Worm (Caenorhabditis elegans) whole organism, young adult: ENCODE results near the gene hrpa-1.

Experiments used
- C17E4.6 ChIP-seq: fragments of 200-800 bp; sonication (Bioruptor generic); IDR thresholded peaks from 2 replicates; pipeline ENCODE4 v1.3.6; 2022; ENCODE audit warnings: missing genetic modification reagents, missing genetic modification characterization, missing compliant biosample characterization
- F22D6.2 ChIP-seq: sonication (generic microtip); optimal IDR thresholded peaks from 2 replicates; lab custom pipeline; 2016; ENCODE audit warnings: mild to moderate bottlenecking, missing genetic modification characterization, missing compliant biosample characterization
- F23B12.7 ChIP-seq: sonication (generic microtip); optimal IDR thresholded peaks from 2 replicates; lab custom pipeline; 2017; ENCODE audit warnings: missing genetic modification characterization, mild to moderate bottlenecking, missing compliant biosample characterization, antibody characterized with exemption, moderate library complexity; ENCODE audit not compliant: insufficient read depth
- F33H1.4 ChIP-seq: fragments of 200-800 bp; sonication (Bioruptor generic); IDR thresholded peaks from 2 replicates; pipeline ENCODE4 v1.3.6; 2022; ENCODE audit warnings: missing genetic modification reagents, missing genetic modification characterization, missing compliant biosample characterization
- F37B4.10 ChIP-seq: fragments of 200-800 bp; sonication (Bioruptor generic); IDR thresholded peaks from 2 replicates; pipeline ENCODE4 v1.3.6; 2022; ENCODE audit warnings: missing genetic modification characterization, missing compliant biosample characterization
- F49E8.2 ChIP-seq: sonication (generic microtip); optimal IDR thresholded peaks from 3 replicates; lab custom pipeline; 2017; ENCODE audit warnings: missing genetic modification characterization, mild to moderate bottlenecking, missing compliant biosample characterization, antibody characterized with exemption, moderate library complexity; ENCODE audit not compliant: insufficient read depth
- T07F8.4 ChIP-seq: sonication (generic microtip); optimal IDR thresholded peaks from 2 replicates; lab custom pipeline; 2016; ENCODE audit warnings: mild to moderate bottlenecking, missing genetic modification characterization, moderate library complexity, missing compliant biosample characterization
- Y95B8A.8 ChIP-seq: fragments of 200-800 bp; sonication (Bioruptor generic); IDR thresholded peaks from 2 replicates; pipeline ENCODE4 v1.3.6; 2022; ENCODE audit warnings: missing genetic modification reagents, missing genetic modification characterization, missing compliant biosample characterization
- ZK185.1 ChIP-seq: sonication (generic microtip); optimal IDR thresholded peaks from 2 replicates; lab custom pipeline; 2016; ENCODE audit warnings: mild to moderate bottlenecking, missing genetic modification characterization, missing compliant biosample characterization; ENCODE audit not compliant: poor library complexity, severe bottlenecking
- aptf-3 ChIP-seq: fragments of 200-800 bp; sonication (Bioruptor generic); IDR thresholded peaks from 2 replicates; pipeline ENCODE4 v1.3.6; 2022; ENCODE audit warnings: missing genetic modification characterization, missing compliant biosample characterization
- attf-5 ChIP-seq: fragments of 200-800 bp; sonication (Bioruptor generic); optimal IDR thresholded peaks from 2 replicates; lab custom pipeline; 2018; ENCODE audit warnings: mild to moderate bottlenecking, missing genetic modification characterization, missing compliant biosample characterization
- bed-1 ChIP-seq: fragments of 200-800 bp; sonication (Bioruptor generic); IDR thresholded peaks from 2 replicates; pipeline ENCODE4 v1.3.6; 2022; ENCODE audit warnings: missing genetic modification reagents, missing genetic modification characterization, missing compliant biosample characterization
- cebp-2 ChIP-seq: fragments of 200-800 bp; sonication (Bioruptor generic); IDR thresholded peaks from 2 replicates; pipeline ENCODE4 v1.3.6; 2022; ENCODE audit warnings: missing genetic modification characterization, missing compliant biosample characterization
- ceh-27 ChIP-seq: fragments of 200-800 bp; sonication (Bioruptor generic); optimal IDR thresholded peaks from 2 replicates; lab custom pipeline; 2018; ENCODE audit warnings: mild to moderate bottlenecking, missing genetic modification characterization, moderate library complexity, missing compliant biosample characterization
- ceh-79 ChIP-seq: sonication (generic microtip); optimal IDR thresholded peaks from 2 replicates; lab custom pipeline; 2017; ENCODE audit warnings: mild to moderate bottlenecking, missing genetic modification characterization, missing compliant biosample characterization
- die-1 ChIP-seq: sonication (generic microtip); optimal IDR thresholded peaks from 2 replicates; lab custom pipeline; 2016; ENCODE audit warnings: missing genotype, mild to moderate bottlenecking, missing genetic modification characterization, missing compliant biosample characterization
- dpl-1 ChIP-seq: fragments of 150-350 bp; optimal IDR thresholded peaks from 2 replicates; lab custom pipeline; 2014; ENCODE audit warnings: missing biosample characterization, missing genetic modification reagents, missing genetic modification characterization
- efl-1 ChIP-seq: fragments of 150-350 bp; optimal IDR thresholded peaks from 2 replicates; lab custom pipeline; 2014; ENCODE audit warnings: missing biosample characterization, missing genetic modification reagents, missing genetic modification characterization
- egl-44 ChIP-seq: fragments of 200-800 bp; sonication (Bioruptor generic); IDR thresholded peaks from 2 replicates; pipeline ENCODE4 v1.3.6; 2022; ENCODE audit warnings: missing genetic modification reagents, missing genetic modification characterization, missing compliant biosample characterization
- ekl-4 ChIP-seq: fragments of 200-800 bp; sonication (Bioruptor generic); IDR thresholded peaks from 2 replicates; pipeline ENCODE4 v1.3.6; 2022; ENCODE audit warnings: missing genetic modification reagents, missing genetic modification characterization, missing compliant biosample characterization
- him-1 ChIP-seq: sonication (generic microtip); optimal IDR thresholded peaks from 2 replicates; lab custom pipeline; 2016; ENCODE audit warnings: missing genotype, missing genetic modification reagents, missing genetic modification characterization, missing compliant biosample characterization
- hmg-1.2 ChIP-seq: fragments of 200-800 bp; sonication (Bioruptor generic); IDR thresholded peaks from 2 replicates; pipeline ENCODE4 v1.3.6; 2022; ENCODE audit warnings: missing genetic modification reagents, missing genetic modification characterization, missing compliant biosample characterization
- hsf-1 ChIP-seq: fragments of 200-800 bp; sonication (Bioruptor generic); IDR thresholded peaks from 2 replicates; pipeline ENCODE4 v1.3.6; 2022; ENCODE audit warnings: missing genetic modification reagents, missing genetic modification characterization, missing compliant biosample characterization
- let-607 ChIP-seq, 2 experiments: fragments of 200-800 bp in 1 of 2; sonication (Bioruptor generic) in 1 of 2; sonication (generic microtip) in 1 of 2; optimal IDR thresholded peaks; 2 replicates each; lab custom pipeline; 2016 to 2018; ENCODE audit warnings: mild to moderate bottlenecking in 2 of 2, missing compliant biosample characterization in 2 of 2, missing genetic modification characterization in 2 of 2, moderate library complexity in 2 of 2, missing genotype in 1 of 2
- lin-35 ChIP-seq, 3 experiments: fragments of 150-350 bp in 2 of 3; sonication (generic microtip) in 1 of 3; optimal IDR thresholded peaks; 2 replicates each; lab custom pipeline; 2014 to 2018; ENCODE audit warnings: missing biosample characterization in 3 of 3, missing genetic modification characterization in 3 of 3, missing genetic modification reagents in 3 of 3
- lin-54 ChIP-seq: fragments of 200-800 bp; sonication (Bioruptor generic); optimal IDR thresholded peaks from 2 replicates; lab custom pipeline; 2018; ENCODE audit warnings: mild to moderate bottlenecking, missing genetic modification characterization, missing compliant biosample characterization
- madf-10 ChIP-seq: sonication (generic microtip); optimal IDR thresholded peaks from 2 replicates; lab custom pipeline; 2016; ENCODE audit warnings: mild to moderate bottlenecking, missing genetic modification characterization, missing compliant biosample characterization
- madf-6 ChIP-seq: fragments of 200-800 bp; sonication (Bioruptor generic); IDR thresholded peaks from 2 replicates; pipeline ENCODE4 v1.3.6; 2022; ENCODE audit warnings: missing genetic modification reagents, missing genetic modification characterization, missing compliant biosample characterization
- madf-8 ChIP-seq: fragments of 200-800 bp; sonication (Bioruptor generic); conservative IDR thresholded peaks from 2 replicates; pipeline ENCODE4 v1.3.6; 2022; ENCODE audit warnings: missing genetic modification reagents, missing genetic modification characterization, missing compliant biosample characterization
- nfya-2 ChIP-seq: fragments of 200-800 bp; sonication (Bioruptor generic); IDR thresholded peaks from 2 replicates; pipeline ENCODE4 v1.3.6; 2022; ENCODE audit warnings: missing genetic modification reagents, missing genetic modification characterization, missing compliant biosample characterization
- nfyb-1 ChIP-seq: fragments of 200-800 bp; sonication (Bioruptor generic); IDR thresholded peaks from 2 replicates; pipeline ENCODE4 v1.3.6; 2022; ENCODE audit warnings: missing genetic modification reagents, missing genetic modification characterization, missing compliant biosample characterization
- pbrm-1 ChIP-seq: fragments of 200-800 bp; sonication (Bioruptor generic); IDR thresholded peaks from 2 replicates; pipeline ENCODE4 v1.3.6; 2022; ENCODE audit warnings: missing genetic modification reagents, missing genetic modification characterization, missing compliant biosample characterization
- pha-4 ChIP-seq: fragments of 150-350 bp; sonication (generic microtip); optimal IDR thresholded peaks from 2 replicates; lab custom pipeline; 2014; ENCODE audit warnings: missing biosample characterization, missing genetic modification reagents, missing genetic modification characterization
- repo-1 ChIP-seq: sonication (generic microtip); optimal IDR thresholded peaks from 2 replicates; lab custom pipeline; 2017; ENCODE audit warnings: mild to moderate bottlenecking, missing genetic modification characterization, missing compliant biosample characterization
- rpc-1 ChIP-seq, 2 experiments: fragments of 150-350 bp in 1 of 2; sonication (generic microtip) in 1 of 2; optimal IDR thresholded peaks; 2 replicates each; lab custom pipeline; 2014 to 2018; ENCODE audit warnings: missing biosample characterization in 1 of 2, missing genetic modification characterization in 1 of 2, missing genetic modification reagents in 1 of 2, missing genotype in 1 of 2
- sea-2 ChIP-seq: fragments of 200-800 bp; sonication (Bioruptor generic); IDR thresholded peaks from 2 replicates; pipeline ENCODE4 v1.3.6; 2022; ENCODE audit warnings: missing genetic modification characterization, missing compliant biosample characterization
- snpc-1.1 ChIP-seq: sonication (generic microtip); optimal IDR thresholded peaks from 2 replicates; lab custom pipeline; 2017; ENCODE audit warnings: missing genetic modification characterization, mild to moderate bottlenecking, missing compliant biosample characterization, antibody characterized with exemption, moderate library complexity, missing genotype, missing genetic modification reagents; ENCODE audit not compliant: insufficient read depth
- snpc-1.3 ChIP-seq: sonication (generic microtip); optimal IDR thresholded peaks from 2 replicates; lab custom pipeline; 2017; ENCODE audit warnings: missing genetic modification characterization, mild to moderate bottlenecking, missing compliant biosample characterization, antibody characterized with exemption, moderate library complexity, missing genotype, missing genetic modification reagents; ENCODE audit not compliant: insufficient read depth
- snpc-3.4 ChIP-seq: sonication (generic microtip); optimal IDR thresholded peaks from 2 replicates; lab custom pipeline; 2017; ENCODE audit warnings: missing genetic modification characterization, mild to moderate bottlenecking, missing compliant biosample characterization, antibody characterized with exemption, moderate library complexity, missing genotype, missing genetic modification reagents
- snpc-4 ChIP-seq, 5 experiments: fragments of 150-350 bp in 1 of 5; sonication (generic microtip) in 4 of 5; optimal IDR thresholded peaks; 2 replicates each; lab custom pipeline; 2014 to 2018; ENCODE audit warnings: missing genetic modification characterization in 5 of 5, missing biosample characterization in 3 of 5, antibody characterized with exemption in 2 of 5, mild to moderate bottlenecking in 2 of 5, missing compliant biosample characterization in 2 of 5, missing genotype in 2 of 5, moderate library complexity in 2 of 5, missing genetic modification reagents in 1 of 5
- tbp1 ChIP-seq: fragments of 200-800 bp; sonication (Bioruptor generic); optimal IDR thresholded peaks from 2 replicates; lab custom pipeline; 2018; ENCODE audit warnings: mild to moderate bottlenecking, missing genetic modification characterization, missing compliant biosample characterization
- tlf-1 ChIP-seq: fragments of 200-800 bp; sonication (Bioruptor generic); optimal IDR thresholded peaks from 2 replicates; lab custom pipeline; 2018; ENCODE audit warnings: mild to moderate bottlenecking, missing genetic modification characterization, missing compliant biosample characterization
- zim-3 ChIP-seq: sonication (generic microtip); optimal IDR thresholded peaks from 2 replicates; lab custom pipeline; 2017; ENCODE audit warnings: mild to moderate bottlenecking, missing genetic modification characterization, moderate library complexity, missing compliant biosample characterization
- ztf-18 ChIP-seq: sonication (generic microtip); optimal IDR thresholded peaks from 2 replicates; lab custom pipeline; 2016; ENCODE audit warnings: missing genotype, mild to moderate bottlenecking, missing genetic modification characterization, missing compliant biosample characterization
- ztf-22 ChIP-seq: fragments of 200-800 bp; sonication (Bioruptor generic); optimal IDR thresholded peaks from 2 replicates; lab custom pipeline; 2018; ENCODE audit warnings: mild to moderate bottlenecking, missing genetic modification characterization, moderate library complexity, missing compliant biosample characterization
- ztf-26 ChIP-seq: sonication (generic microtip); optimal IDR thresholded peaks from 2 replicates; lab custom pipeline; 2017; ENCODE audit warnings: missing genetic modification characterization, missing compliant biosample characterization

hrpa-1 gene

ce11 chrIV:3338676-3339075 is at the start of gene hrpa-1:
Gene hrpa-1 (minus strand): TSS chrIV:3338867.
- TF ChIP-seq repo-1 (no peak), nfya-2 (no peak), die-1 (tag; lab: Kevin White, UChicago) (no peak), dpl-1 (GFP tag; lab: Kevin White, UChicago) (peak; percentile 88), pha-4 (tag; lab: Kevin White, UChicago) (no peak), snpc-4 (GFP tag; optimal IDR thresholded peaks at IDR 0.05; lab: Kevin White, UChicago) (peak; percentile 16), snpc-4 (tag; optimal IDR thresholded peaks at IDR 0.05; lab: Kevin White, UChicago) (peak in 3 of 4 experiments; percentile 3 to 51 (median 11)), madf-8 (no peak), ztf-26 (tag; lab: Kevin White, UChicago) (no peak), ekl-4 (GFP tag; lab: Robert Waterston, UW) (no peak; the same call in 1 of the 2 replicates), lin-54 (GFP tag; lab: Kevin White, UChicago) (peak; percentile 85), ceh-79 (tag; lab: Kevin White, UChicago) (no peak), F22D6.2 (tag; lab: Kevin White, UChicago) (no peak), cebp-2 (GFP tag; lab: Robert Waterston, UW) (no peak), bed-1 (no peak), aptf-3 (GFP tag; lab: Robert Waterston, UW) (no peak), T07F8.4 (tag; lab: Kevin White, UChicago) (no peak), C17E4.6 (no peak), madf-10 (tag; lab: Kevin White, UChicago) (peak; percentile 51), hmg-1.2 (GFP tag; lab: Robert Waterston, UW) (peak; percentile 47), sea-2 (GFP tag; lab: Robert Waterston, UW) (no peak), ztf-18 (tag; lab: Kevin White, UChicago) (peak; percentile 2), tbp1 (peak; percentile 56), egl-44 (GFP tag; lab: Robert Waterston, UW) (no peak), rpc-1 (optimal IDR thresholded peaks at IDR 0.05; lab: Kevin White, UChicago) (no peak), rpc-1 (tag; optimal IDR thresholded peaks at IDR 0.05; lab: Kevin White, UChicago) (no peak), madf-6 (peak; percentile 61), lin-35 (GFP tag; optimal IDR thresholded peaks at IDR 0.05; lab: Kevin White, UChicago) (peak in 2 of 3 experiments; percentile 37 to 92), F49E8.2 (tag; lab: Kevin White, UChicago) (peak; percentile 33), him-1 (tag; lab: Kevin White, UChicago) (peak; percentile 9), F37B4.10 (no peak), let-607 (tag; optimal IDR thresholded peaks at IDR 0.05; lab: Kevin White, UChicago) (peak in 1 of 2 experiments; percentile 30), snpc-3.4 (tag; lab: Kevin White, UChicago) (peak; percentile 35), ceh-27 (GFP tag; lab: Kevin White, UChicago) (no peak), snpc-1.3 (tag; lab: Kevin White, UChicago) (peak; percentile 52), tlf-1 (GFP tag; lab: Kevin White, UChicago) (peak; percentile 43), attf-5 (GFP tag; lab: Kevin White, UChicago) (peak; percentile 45), zim-3 (tag; lab: Kevin White, UChicago) (no peak), pbrm-1 (peak; percentile 44; the same call in 1 of the 2 replicates), F33H1.4 (GFP tag; lab: Robert Waterston, UW) (peak; percentile 97), Y95B8A.8 (peak; percentile 26; the same call in 1 of the 2 replicates), hsf-1 (GFP tag; lab: Robert Waterston, UW) (peak; percentile 83), snpc-1.1 (tag; lab: Kevin White, UChicago) (peak; percentile 4), ZK185.1 (no peak), ztf-22 (GFP tag; lab: Kevin White, UChicago) (no peak), efl-1 (GFP tag; lab: Kevin White, UChicago) (peak; percentile 76), F23B12.7 (peak; percentile 66), nfyb-1 (GFP tag; lab: Robert Waterston, UW) (0 out of 2 replicates have a peak, but pooled peaks have one; percentile 14)
